Worm (Caenorhabditis elegans): Measurements from ENCODE around the gene K11D9.3.
A peak's percentile ranks its signal among the peaks of the same experiment; 100 is the strongest.
"Not testable (repeated sequence)": the region's sequence is repeated elsewhere in the genome, so short reads cannot be mapped to it uniquely, and the experiment has no call there.

K11D9.3 gene

DNA sequence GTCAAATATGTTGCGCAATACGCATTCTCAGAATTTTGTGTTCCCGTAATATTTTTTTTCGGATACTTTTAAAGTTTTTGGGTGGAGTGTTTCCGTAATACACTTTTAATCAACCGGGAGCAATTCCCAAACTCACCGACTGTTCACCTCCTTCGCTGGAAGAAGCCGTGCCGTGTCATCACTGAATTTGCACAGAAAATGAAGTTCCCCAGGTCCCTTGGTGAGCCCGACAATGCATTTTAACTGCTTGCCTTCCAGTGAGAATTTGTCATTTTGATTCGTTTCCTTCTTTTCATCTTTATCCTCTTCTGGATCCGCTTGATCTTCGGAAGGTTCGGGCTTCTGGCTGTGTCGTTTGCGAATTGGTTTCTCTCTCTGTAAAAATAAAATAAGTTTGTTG lies 47.6 kb downstream of the K11D9.3 start:
- TF ChIP-seq ceh-24 (tag; optimal IDR thresholded peaks at IDR 0.05): no peak
- TF ChIP-seq K09A11.1 (tag; optimal IDR thresholded peaks at IDR 0.05; ENCODE audit: insufficient read depth): no peak
- no peak for TF ChIP-seq npax-4 (tag; optimal IDR thresholded peaks at IDR 0.05)
- no peak for TF ChIP-seq lin-11 (tag; optimal IDR thresholded peaks at IDR 0.05)
- no peak for TF ChIP-seq K02D7.2 (tag; optimal IDR thresholded peaks at IDR 0.05)
- no peak for TF ChIP-seq unc-86 (tag; optimal IDR thresholded peaks at IDR 0.05)
- TF ChIP-seq gmeb-2 (tag; optimal IDR thresholded peaks at IDR 0.05): no peak

DNA sequence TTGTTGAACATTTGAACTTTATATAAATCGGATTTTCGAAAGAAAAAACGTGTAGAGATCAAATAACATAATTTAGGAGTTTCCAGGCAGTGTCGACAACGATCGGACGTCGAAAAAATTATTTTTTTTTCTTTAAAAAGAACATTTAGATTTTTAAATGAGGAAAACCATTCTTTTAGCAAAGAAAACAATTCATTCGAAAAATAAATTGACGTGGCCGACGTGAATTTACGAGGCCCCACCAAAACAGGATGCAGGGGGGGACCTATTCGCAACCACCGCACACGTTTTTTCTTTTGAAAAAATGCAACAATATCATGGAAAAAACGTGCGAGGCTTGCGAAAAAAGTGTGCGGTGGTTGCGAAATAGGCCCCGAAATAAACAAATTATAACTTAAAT lies 52.0 kb downstream of the K11D9.3 start, which contains the start of gene enu-3.6:
TSS of gene enu-3.6 (plus strand) at position 392 of the 400 bp plus-strand sequence.
- TF ChIP-seq K02D7.2, ceh-34, ttx-3 (tag; optimal IDR thresholded peaks at IDR 0.05): not testable (repeated sequence)

DNA sequence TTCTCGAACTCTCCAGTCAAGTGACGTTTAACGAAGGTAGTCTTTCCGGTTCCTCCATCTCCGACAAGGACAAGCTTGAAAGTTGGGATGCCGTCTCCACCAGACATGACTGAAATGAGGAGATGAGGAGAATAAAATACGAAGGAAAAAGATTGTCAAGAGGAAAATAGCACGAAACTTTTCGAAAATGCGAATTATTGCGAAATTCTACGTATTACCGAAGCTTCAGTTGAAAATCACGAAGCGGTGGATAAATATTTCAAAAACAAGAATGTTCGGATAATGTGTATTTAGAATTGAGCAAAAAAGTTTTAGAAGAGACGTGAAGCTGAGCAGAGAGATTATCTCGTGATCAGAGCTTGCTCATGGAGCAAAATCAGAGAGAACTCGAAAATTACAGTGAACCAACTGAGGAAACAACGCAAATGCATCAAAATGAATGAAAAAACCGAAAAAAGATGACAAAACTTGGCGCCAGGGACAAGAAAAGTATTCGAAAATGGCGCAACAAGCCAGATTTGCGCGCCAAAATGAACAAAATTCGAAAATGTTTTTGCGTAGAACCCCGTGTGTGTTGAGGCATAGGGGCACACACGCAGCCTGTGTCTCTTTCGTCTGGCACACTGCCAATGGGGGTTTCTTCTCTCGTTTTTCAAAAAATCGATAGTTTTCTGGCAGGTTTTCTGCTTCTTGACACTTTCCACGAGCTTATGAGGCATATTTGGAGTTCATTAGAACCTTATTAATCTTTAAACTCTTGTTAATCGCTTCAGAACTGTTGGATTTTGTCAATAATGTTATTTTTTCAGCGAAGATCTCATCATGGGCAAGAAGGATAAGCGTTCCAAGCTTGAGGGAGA lies 54.2 kb downstream of the K11D9.3 start, which contains the start of the genes ran-1 and dkc-1:
TSS of gene ran-1 (minus strand) at position 109 of the 860 bp plus-strand sequence.
TSS of gene dkc-1 (plus strand) at position 810 of the 860 bp plus-strand sequence.
- peak; percentile 78 for TF ChIP-seq unc-55 (GFP tag; optimal IDR thresholded peaks at IDR 0.05)
- no peak for TF ChIP-seq ref-2 (tag; optimal IDR thresholded peaks at IDR 0.05)
- TF ChIP-seq hlh-30 (tag; optimal IDR thresholded peaks at IDR 0.05; ENCODE audit: insufficient read depth): peak; percentile 49
- no peak for TF ChIP-seq K09A11.1 (tag; optimal IDR thresholded peaks at IDR 0.05; ENCODE audit: insufficient read depth)
- TF ChIP-seq nfya-1 (tag; optimal IDR thresholded peaks at IDR 0.05): peak; percentile 92
- no peak for TF ChIP-seq sox-2 (GFP tag; IDR thresholded peaks at IDR 0.05)
- peak; percentile 9 for TF ChIP-seq tbx-2 (tag; optimal IDR thresholded peaks at IDR 0.05)
- no peak for TF ChIP-seq pha-4 (tag; optimal IDR thresholded peaks at IDR 0.05)
- no peak for TF ChIP-seq Y22D7AL.16 (tag; optimal IDR thresholded peaks at IDR 0.05)
- TF ChIP-seq ceh-18 (tag; optimal IDR thresholded peaks at IDR 0.05): peak; percentile 54
- peak; percentile 8 for TF ChIP-seq ceh-34 (tag; optimal IDR thresholded peaks at IDR 0.05)
- TF ChIP-seq ceh-48 (tag; optimal IDR thresholded peaks at IDR 0.05): peak; percentile 75
- peak; percentile 18 for TF ChIP-seq elt-2 (tag; optimal IDR thresholded peaks at IDR 0.05)
- no peak for TF ChIP-seq unc-3 (GFP tag; conservative IDR thresholded peaks at IDR 0.05)
- TF ChIP-seq unc-3 (tag; optimal IDR thresholded peaks at IDR 0.05): no peak
- TF ChIP-seq rnt-1 (tag; optimal IDR thresholded peaks at IDR 0.05): peak; percentile 2
- peak; percentile 49 for TF ChIP-seq ceh-31 (tag; optimal IDR thresholded peaks at IDR 0.05)
- no peak for TF ChIP-seq gmeb-2 (tag; optimal IDR thresholded peaks at IDR 0.05)
- TF ChIP-seq pros-1 (tag; optimal IDR thresholded peaks at IDR 0.05): no peak
- TF ChIP-seq unc-42 (tag; optimal IDR thresholded peaks at IDR 0.05): peak; percentile 27
- no peak for TF ChIP-seq ets-4 (tag; optimal IDR thresholded peaks at IDR 0.05)
- TF ChIP-seq ztf-16 (tag; optimal IDR thresholded peaks at IDR 0.05): no peak
- TF ChIP-seq dve-1 (tag; optimal IDR thresholded peaks at IDR 0.05): peak; percentile 49
- TF ChIP-seq madf-2 (tag; optimal IDR thresholded peaks at IDR 0.05): no peak
